Fruit fly (Drosophila melanogaster): ENCODE data around the gene RhoU.

RhoU gene

dm6 chrX:10184355-10185058, 98.2 kb downstream of the RhoU start (continued):
- TF ChIP-seq CG15514 (GFP tag; optimal IDR thresholded peaks at IDR 0.05) (peak; percentile 47), CG6813 (GFP tag; optimal IDR thresholded peaks at IDR 0.05) (peak; percentile 17), seq (GFP tag; IDR thresholded peaks at IDR 0.05) (0 out of 2 replicates have a peak, but pooled peaks have one; percentile 47), pum (GFP tag; optimal IDR thresholded peaks at IDR 0.05) (peak; percentile 27), lilli (GFP tag; optimal IDR thresholded peaks at IDR 0.05) (peak; percentile 52), Drgx (GFP tag; IDR thresholded peaks at IDR 0.05) (peak; percentile 74), pho (GFP tag; optimal IDR thresholded peaks at IDR 0.05) (peak; percentile 44), CG6689 (GFP tag; IDR thresholded peaks at IDR 0.05) (peak; percentile 54), scrt (GFP tag; optimal IDR thresholded peaks at IDR 0.05) (peak; percentile 51), CG8359 (GFP tag; optimal IDR thresholded peaks at IDR 0.05; ENCODE audit: borderline replicate concordance) (no peak), D19B (GFP tag; optimal IDR thresholded peaks at IDR 0.05) (peak; percentile 28), BtbVII (GFP tag; optimal IDR thresholded peaks at IDR 0.05) (peak; percentile 64), zfh2 (GFP tag; optimal IDR thresholded peaks at IDR 0.05) (peak; percentile 30)

Measured in whole organism, embryonic.